Worm (Caenorhabditis elegans): Measurements from ENCODE around the gene F08F3.4.

The F08F3.4 gene

ce11 chrV:5408223-5408622, 2.5 kb upstream of the F08F3.4 start, which contains the start of gene C25A6.1 (continued):
- TF ChIP-seq sox-2 (GFP tag; IDR thresholded peaks at IDR 0.05) (no peak), K09A11.1 (tag; optimal IDR thresholded peaks at IDR 0.05; ENCODE audit: insufficient read depth) (no peak)

ce11 chrV:5408921-5409320, 1.8 kb upstream of the F08F3.4 start:
- peak; percentile 94 for TF ChIP-seq unc-55 (GFP tag; optimal IDR thresholded peaks at IDR 0.05)
- no peak for TF ChIP-seq pha-2 (tag; optimal IDR thresholded peaks at IDR 0.05)
- no peak for TF ChIP-seq lin-11 (tag; optimal IDR thresholded peaks at IDR 0.05)
- no peak for TF ChIP-seq dmd-4 (tag; optimal IDR thresholded peaks at IDR 0.05; ENCODE audit: borderline replicate concordance)
- TF ChIP-seq nhr-11 (tag; optimal IDR thresholded peaks at IDR 0.05): no peak

- no peak for TF ChIP-seq ceh-14 (tag; optimal IDR thresholded peaks at IDR 0.05)
- no peak for TF ChIP-seq gmeb-2 (tag; optimal IDR thresholded peaks at IDR 0.05)
- no peak for TF ChIP-seq lim-6 (tag; optimal IDR thresholded peaks at IDR 0.05)
- TF ChIP-seq tbx-2 (tag; optimal IDR thresholded peaks at IDR 0.05): no peak
- TF ChIP-seq mec-3 (tag; optimal IDR thresholded peaks at IDR 0.05; ENCODE audit: borderline replicate concordance): no peak
Measured at ce11 chrV:5412808-5413405, 2.2 kb downstream of the F08F3.4 start, which contains the start of gene F08F3.10. F08F3.10 (plus strand) TSS chrV:5413355.

- TF ChIP-seq dmd-4 (tag; optimal IDR thresholded peaks at IDR 0.05; ENCODE audit: borderline replicate concordance): no peak
- no peak for TF ChIP-seq sox-2 (GFP tag; IDR thresholded peaks at IDR 0.05)
- no peak for TF ChIP-seq K02D7.2 (tag; optimal IDR thresholded peaks at IDR 0.05)
- no peak for TF ChIP-seq elt-2 (tag; optimal IDR thresholded peaks at IDR 0.05)
- TF ChIP-seq ceh-2 (tag; optimal IDR thresholded peaks at IDR 0.05): no peak
- no peak for TF ChIP-seq ceh-24 (tag; optimal IDR thresholded peaks at IDR 0.05)
- TF ChIP-seq unc-55 (GFP tag; optimal IDR thresholded peaks at IDR 0.05): no peak
- no peak for TF ChIP-seq madf-2 (tag; optimal IDR thresholded peaks at IDR 0.05)
- no peak for TF ChIP-seq ceh-31 (tag; optimal IDR thresholded peaks at IDR 0.05)
- TF ChIP-seq unc-42 (tag; optimal IDR thresholded peaks at IDR 0.05): no peak
- TF ChIP-seq nhr-232 (tag; optimal IDR thresholded peaks at IDR 0.05): no peak
- TF ChIP-seq zip-5 (tag; optimal IDR thresholded peaks at IDR 0.05): no peak
- no peak for TF ChIP-seq hlh-8 (tag; optimal IDR thresholded peaks at IDR 0.05)
- TF ChIP-seq pha-2 (tag; optimal IDR thresholded peaks at IDR 0.05): no peak
- TF ChIP-seq ttx-3 (tag; optimal IDR thresholded peaks at IDR 0.05): no peak
- TF ChIP-seq syd-9 (tag; optimal IDR thresholded peaks at IDR 0.05): no peak
- TF ChIP-seq ceh-22 (tag; optimal IDR thresholded peaks at IDR 0.05): no peak
- TF ChIP-seq fax-1 (tag; optimal IDR thresholded peaks at IDR 0.05): no peak
Measured at ce11 chrV:5419915-5420314, 9.2 kb downstream of the F08F3.4 start, which contains the start of gene F08F3.6. F08F3.6 (minus strand) TSS chrV:5420067.

- TF ChIP-seq nhr-11 (tag; optimal IDR thresholded peaks at IDR 0.05): no peak
- no peak for TF ChIP-seq hlh-15 (tag; optimal IDR thresholded peaks at IDR 0.05)
- TF ChIP-seq ets-4 (tag; optimal IDR thresholded peaks at IDR 0.05): no peak
- no peak for TF ChIP-seq pha-2 (tag; optimal IDR thresholded peaks at IDR 0.05)
- no peak for TF ChIP-seq ceh-18 (tag; optimal IDR thresholded peaks at IDR 0.05)
- TF ChIP-seq pha-4 (tag; optimal IDR thresholded peaks at IDR 0.05): no peak
- TF ChIP-seq hlh-30 (tag; optimal IDR thresholded peaks at IDR 0.05; ENCODE audit: insufficient read depth): no peak
- no peak for TF ChIP-seq hlh-6 (tag; optimal IDR thresholded peaks at IDR 0.05)
- TF ChIP-seq odd-2 (tag; optimal IDR thresholded peaks at IDR 0.05): no peak
- no peak for TF ChIP-seq unc-3 (GFP tag; conservative IDR thresholded peaks at IDR 0.05)
- no peak for TF ChIP-seq unc-3 (tag; optimal IDR thresholded peaks at IDR 0.05)
Measured at ce11 chrV:5423120-5423519, 12.4 kb downstream of the F08F3.4 start, which contains the start of gene cyp-14A5. cyp-14A5 (minus strand) TSS chrV:5423282.

Data from whole organism, late embryonic.